Worm (Caenorhabditis elegans) whole organism, L3 larva: ENCODE results near the gene msd-2.
"Not testable (repeated sequence)": the region's sequence is repeated elsewhere in the genome, so short reads cannot be mapped to it uniquely, and the experiment has no call there.

Experiments used
- ama-1 ChIP-seq: fragments of 150-350 bp; optimal IDR thresholded peaks from 2 replicates; lab custom pipeline; 2018
- ceh-28 ChIP-seq: fragments of 150-350 bp; optimal IDR thresholded peaks from 2 replicates; lab custom pipeline; 2014; ENCODE audit warnings: missing biosample characterization, missing genetic modification reagents, missing genetic modification characterization
- ceh-82 ChIP-seq: fragments of 150-350 bp; optimal IDR thresholded peaks from 2 replicates; lab custom pipeline; 2014; ENCODE audit warnings: missing biosample characterization, missing genetic modification characterization
- egl-27 ChIP-seq: sonication (generic microtip); optimal IDR thresholded peaks from 4 replicates; lab custom pipeline; 2017; ENCODE audit warnings: missing biosample characterization, missing genetic modification reagents, missing genetic modification characterization
- egl-5 ChIP-seq: fragments of 150-350 bp; optimal IDR thresholded peaks from 2 replicates; lab custom pipeline; 2017; ENCODE audit warnings: missing biosample characterization, missing genetic modification reagents, missing genetic modification characterization, inconsistent platforms
- elt-1 ChIP-seq: fragments of 150-350 bp; optimal IDR thresholded peaks from 2 replicates; lab custom pipeline; 2014; ENCODE audit warnings: missing biosample characterization, missing genetic modification characterization
- elt-2 ChIP-seq: sonication (generic microtip); optimal IDR thresholded peaks from 2 replicates; lab custom pipeline; 2016; ENCODE audit warnings: missing genetic modification reagents, mild to moderate bottlenecking, missing genetic modification characterization, missing compliant biosample characterization
- elt-3 ChIP-seq, 3 experiments: fragments of 150-350 bp in 1 of 3; sonication (generic microtip) in 2 of 3; optimal IDR thresholded peaks; 2 replicates in 2 of 3; 4 replicates in 1 of 3; lab custom pipeline; 2014 to 2017; ENCODE audit warnings: missing biosample characterization in 3 of 3, missing genetic modification characterization in 3 of 3
- fkh-10 ChIP-seq: sonication (generic microtip); optimal IDR thresholded peaks from 2 replicates; lab custom pipeline; 2017; ENCODE audit warnings: missing biosample characterization, missing genetic modification reagents, missing genetic modification characterization
- hmg-11 ChIP-seq: sonication (generic microtip); optimal IDR thresholded peaks from 2 replicates; lab custom pipeline; 2016; ENCODE audit warnings: missing genetic modification characterization, missing compliant biosample characterization
- lin-15B ChIP-seq: fragments of 150-350 bp; optimal IDR thresholded peaks from 2 replicates; lab custom pipeline; 2014; ENCODE audit warnings: missing biosample characterization, missing genetic modification characterization
- lin-39 ChIP-seq: fragments of 150-350 bp; optimal IDR thresholded peaks from 2 replicates; lab custom pipeline; 2018; ENCODE audit warnings: missing biosample characterization, missing genetic modification reagents, missing genetic modification characterization
- lsy-12 ChIP-seq: sonication (generic microtip); optimal IDR thresholded peaks from 2 replicates; lab custom pipeline; 2016; ENCODE audit warnings: mild to moderate bottlenecking, missing genetic modification characterization, missing compliant biosample characterization
- mml-1 ChIP-seq: fragments of 150-350 bp; sonication (generic microtip); optimal IDR thresholded peaks from 3 replicates; lab custom pipeline; 2014; ENCODE audit warnings: missing biosample characterization, missing genetic modification characterization
- nfya-1 ChIP-seq: sonication (generic microtip); optimal IDR thresholded peaks from 2 replicates; lab custom pipeline; 2017; ENCODE audit warnings: missing genetic modification characterization, mild to moderate bottlenecking, missing compliant biosample characterization, antibody characterized with exemption, moderate library complexity; ENCODE audit not compliant: insufficient read depth
- nhr-11 ChIP-seq: fragments of 150-350 bp; optimal IDR thresholded peaks from 2 replicates; lab custom pipeline; 2014; ENCODE audit warnings: missing biosample characterization, missing genetic modification characterization
- nhr-23 ChIP-seq: fragments of 150-350 bp; optimal IDR thresholded peaks from 2 replicates; lab custom pipeline; 2014; ENCODE audit warnings: missing biosample characterization, missing genetic modification reagents, missing genetic modification characterization
- nhr-237 ChIP-seq: fragments of 150-350 bp; optimal IDR thresholded peaks from 2 replicates; lab custom pipeline; 2014; ENCODE audit warnings: missing biosample characterization, missing genetic modification characterization
- nhr-25 ChIP-seq: sonication (generic microtip); optimal IDR thresholded peaks from 2 replicates; lab custom pipeline; 2017; ENCODE audit warnings: missing biosample characterization, missing genetic modification characterization
- nhr-43 ChIP-seq: sonication (generic microtip); optimal IDR thresholded peaks from 2 replicates; lab custom pipeline; 2016; ENCODE audit warnings: mild to moderate bottlenecking, missing genetic modification characterization, missing compliant biosample characterization; ENCODE audit not compliant: poor library complexity, severe bottlenecking
- nhr-67 ChIP-seq: fragments of 150-350 bp; optimal IDR thresholded peaks from 2 replicates; lab custom pipeline; 2014; ENCODE audit warnings: missing biosample characterization, missing genetic modification characterization
- pha-4 ChIP-seq: fragments of 150-350 bp; optimal IDR thresholded peaks from 2 replicates; lab custom pipeline; 2014; ENCODE audit warnings: missing biosample characterization, missing genetic modification reagents, missing genetic modification characterization
- pqm-1 ChIP-seq: fragments of 150-350 bp; optimal IDR thresholded peaks from 2 replicates; lab custom pipeline; 2017; ENCODE audit warnings: missing biosample characterization, missing genetic modification characterization, inconsistent platforms
- sea-2 ChIP-seq: fragments of 150-350 bp; sonication (generic microtip); optimal IDR thresholded peaks from 4 replicates; lab custom pipeline; 2014; ENCODE audit warnings: missing biosample characterization, missing genetic modification reagents, missing genetic modification characterization
- skn-1 ChIP-seq: fragments of 150-350 bp; optimal IDR thresholded peaks from 2 replicates; lab custom pipeline; 2014; ENCODE audit warnings: missing biosample characterization, missing genetic modification characterization
- snpc-4 ChIP-seq: fragments of 150-350 bp; optimal IDR thresholded peaks from 2 replicates; lab custom pipeline; 2014; ENCODE audit warnings: missing biosample characterization, missing genetic modification characterization
- tbx-2 ChIP-seq: sonication (generic microtip); optimal IDR thresholded peaks from 2 replicates; lab custom pipeline; 2016; ENCODE audit warnings: mild to moderate bottlenecking, missing genetic modification characterization, missing compliant biosample characterization
- unc-39 ChIP-seq: sonication (generic microtip); optimal IDR thresholded peaks from 4 replicates; lab custom pipeline; 2017; ENCODE audit warnings: missing biosample characterization, missing genetic modification characterization
- unc-62 ChIP-seq: fragments of 150-350 bp; sonication (generic microtip); optimal IDR thresholded peaks from 4 replicates; lab custom pipeline; 2014; ENCODE audit warnings: missing biosample characterization, missing genetic modification reagents, missing genetic modification characterization
- zag-1 ChIP-seq: fragments of 150-350 bp; optimal IDR thresholded peaks from 2 replicates; lab custom pipeline; 2014; ENCODE audit warnings: missing biosample characterization, missing genetic modification characterization
- ztf-11 ChIP-seq: fragments of 150-350 bp; optimal IDR thresholded peaks from 2 replicates; lab custom pipeline; 2014; ENCODE audit warnings: missing biosample characterization, missing genetic modification characterization
- ztf-4 ChIP-seq: fragments of 150-350 bp; optimal IDR thresholded peaks from 2 replicates; lab custom pipeline; 2014; ENCODE audit warnings: missing biosample characterization, missing genetic modification characterization

Gene msd-2

DNA sequence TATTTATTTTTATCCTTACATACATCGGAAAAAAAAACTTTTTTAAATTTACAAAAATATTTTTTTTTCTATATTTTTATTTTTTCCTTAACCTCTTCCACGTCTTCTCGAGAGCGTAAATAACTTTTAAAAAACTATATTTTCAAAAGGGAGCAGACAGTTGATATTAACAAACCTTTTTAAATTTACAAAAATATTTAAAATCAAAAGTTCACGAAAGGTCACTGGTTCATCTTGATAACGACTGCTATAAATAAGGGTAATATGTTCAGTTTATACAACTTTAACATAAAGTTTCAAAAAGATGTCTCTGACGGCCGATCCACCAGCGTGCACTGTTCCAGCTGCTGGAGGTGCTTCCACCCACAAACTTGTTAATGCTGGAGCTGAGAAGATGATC is at the start of gene msd-2, which contains the start of gene F44D12.16:
Gene msd-2 (plus strand): TSS at position 305 of the 400 bp plus-strand sequence.
Gene F44D12.16 (plus strand): TSS at position 301 of the 400 bp plus-strand sequence.
- not testable (repeated sequence) for TF ChIP-seq snpc-4 (tag; lab: Kevin White, UChicago); nhr-43 (tag; lab: Kevin White, UChicago); fkh-10 (GFP tag; lab: Kevin White, UChicago)

- TF ChIP-seq nfya-1 (peak; percentile 6), lin-15B (tag; lab: Kevin White, UChicago) (peak; percentile 4), mml-1 (no peak), zag-1 (tag; lab: Kevin White, UChicago) (no peak)
Measured at ce11 chrIV:9982226-9982794, 46.6 kb upstream of the msd-2 start, which contains the start of gene rrp-1. TSS of gene rrp-1 (minus strand) at chrIV:9982276.

ce11 chrIV:9982895-9983294 is 46.0 kb upstream of the msd-2 start, which contains the start of gene mam-2:
TSS of gene mam-2 (plus strand) at chrIV:9983195.
- TF ChIP-seq zag-1 (tag; lab: Kevin White, UChicago): no peak
- TF ChIP-seq nhr-67 (tag; lab: Kevin White, UChicago): no peak
- TF ChIP-seq sea-2: no peak
- no peak for TF ChIP-seq nhr-237
- TF ChIP-seq elt-2 (tag; lab: Kevin White, UChicago): no peak
- TF ChIP-seq unc-39 (tag; lab: Kevin White, UChicago): no peak
- no peak for TF ChIP-seq ztf-11 (tag; lab: Kevin White, UChicago)
- TF ChIP-seq ztf-4 (tag; lab: Kevin White, UChicago): no peak
- TF ChIP-seq pha-4 (tag; lab: Kevin White, UChicago): no peak
- no peak for TF ChIP-seq elt-3 (tag; optimal IDR thresholded peaks at IDR 0.05; lab: Kevin White, UChicago)
- no peak for TF ChIP-seq skn-1
- no peak for TF ChIP-seq pqm-1
- TF ChIP-seq elt-1 (tag; lab: Kevin White, UChicago): no peak

DNA sequence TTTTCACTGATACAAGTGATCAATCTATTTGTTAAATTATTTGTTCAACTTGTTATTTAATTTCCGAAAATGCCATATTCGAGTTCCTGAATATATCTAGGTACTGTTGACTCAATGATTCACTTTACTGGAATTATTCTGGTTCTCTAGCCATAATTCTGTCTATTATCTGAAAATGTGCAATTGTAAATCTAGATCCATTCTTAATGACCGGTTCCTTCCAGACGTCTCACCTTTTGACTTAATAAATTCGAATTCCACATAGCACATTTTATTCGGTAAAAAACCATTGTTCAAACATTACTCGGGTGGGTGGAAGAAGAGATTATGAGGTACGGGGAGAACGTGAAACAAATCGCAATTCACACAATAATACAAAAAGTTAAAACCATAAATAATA is 39.5 kb upstream of the msd-2 start:
- TF ChIP-seq unc-62 (GFP tag; lab: Kevin White, UChicago) (no peak), elt-1 (tag; lab: Kevin White, UChicago) (no peak), elt-2 (tag; lab: Kevin White, UChicago) (peak; percentile 2), lsy-12 (tag; lab: Kevin White, UChicago) (peak; percentile 12)

DNA sequence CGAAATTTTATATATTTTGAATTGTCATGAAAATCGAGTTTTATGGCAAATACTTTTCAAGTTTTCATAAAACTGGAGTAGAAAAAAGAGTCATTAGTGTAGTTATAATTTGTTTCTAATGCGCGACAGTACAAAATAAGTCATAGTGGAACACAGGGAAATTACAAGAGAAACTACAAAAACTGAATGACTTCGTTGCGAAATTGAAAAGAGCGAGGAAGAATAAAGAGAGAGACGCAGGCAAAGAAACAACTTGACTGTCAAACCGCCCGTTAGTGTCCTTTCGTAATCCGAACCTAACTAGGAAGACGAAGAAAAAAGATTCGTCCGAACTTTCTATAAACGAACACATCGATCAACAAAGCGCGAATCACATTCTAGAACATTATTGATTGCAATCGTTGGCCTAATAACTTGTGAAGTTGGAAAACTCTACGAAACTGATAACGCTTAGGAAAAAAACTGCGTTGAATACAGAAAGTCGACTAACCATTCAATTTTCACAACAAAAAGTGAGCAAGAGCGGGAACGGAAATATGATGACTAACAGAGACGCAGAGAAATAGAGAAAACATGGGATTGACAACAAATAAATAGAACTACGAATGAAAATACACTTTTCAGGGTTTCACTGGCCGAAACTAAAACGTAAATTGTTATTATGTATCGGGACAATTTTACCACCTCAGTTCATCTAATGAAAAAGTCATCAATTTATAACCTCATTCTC is 35.3 kb upstream of the msd-2 start:
- TF ChIP-seq hmg-11 (tag; lab: Kevin White, UChicago) (peak; percentile 20), lin-39 (tag; lab: Kevin White, UChicago) (no peak), skn-1 (peak; percentile 79), elt-2 (tag; lab: Kevin White, UChicago) (peak; percentile 31), lsy-12 (tag; lab: Kevin White, UChicago) (no peak), pha-4 (tag; lab: Kevin White, UChicago) (peak; percentile 67), egl-27 (tag; lab: Kevin White, UChicago) (no peak), ama-1 (lab: Kevin White, UChicago) (peak; percentile 61)

ce11 chrIV:9994895-9995394 is 33.9 kb upstream of the msd-2 start, which contains the start of gene uba-1:
TSS of gene uba-1 (minus strand) at chrIV:9994945.
- peak; percentile 62 for TF ChIP-seq nhr-23 (tag; lab: Kevin White, UChicago)
- TF ChIP-seq lin-15B (tag; lab: Kevin White, UChicago): peak; percentile 29
- TF ChIP-seq lin-39 (tag; lab: Kevin White, UChicago): peak; percentile 4
- TF ChIP-seq nhr-43 (tag; lab: Kevin White, UChicago): peak; percentile 68
- peak; percentile 49 for TF ChIP-seq ztf-4 (tag; lab: Kevin White, UChicago)
- TF ChIP-seq nhr-25 (tag; lab: Kevin White, UChicago): peak; percentile 37
- TF ChIP-seq tbx-2 (tag; lab: Kevin White, UChicago): peak; percentile 6
- TF ChIP-seq lsy-12 (tag; lab: Kevin White, UChicago): peak; percentile 46
- peak; percentile 26 for TF ChIP-seq pha-4 (tag; lab: Kevin White, UChicago)
- TF ChIP-seq egl-27 (tag; lab: Kevin White, UChicago): no peak
- peak; percentile 7 for TF ChIP-seq nfya-1
- TF ChIP-seq ama-1 (lab: Kevin White, UChicago): peak; percentile 81
- no peak for TF ChIP-seq nhr-11 (tag; lab: Kevin White, UChicago)
- no peak for TF ChIP-seq unc-39 (tag; lab: Kevin White, UChicago)
- no peak for TF ChIP-seq egl-5
- peak; percentile 37 for TF ChIP-seq ceh-28 (tag; lab: Kevin White, UChicago)
- TF ChIP-seq elt-2 (tag; lab: Kevin White, UChicago): peak; percentile 46
- TF ChIP-seq ceh-82: no peak
